Fruit fly (Drosophila melanogaster) whole organism, embryonic: Measurements from ENCODE around the gene Hr83.

Source experiments
- ATbp ChIP-seq: fragments of 200-800 bp; sonication (Bioruptor generic); optimal IDR thresholded peaks from 2 replicates; lab custom pipeline; 2017; ENCODE audit warnings: missing biosample characterization, mild to moderate bottlenecking, missing genetic modification characterization, missing genetic modification reagents
- Blimp-1 ChIP-seq: fragments of 200-800 bp; sonication (Bioruptor generic); optimal IDR thresholded peaks from 3 replicates; lab custom pipeline; 2018; ENCODE audit warnings: missing biosample characterization, missing genetic modification characterization, mild to moderate bottlenecking, moderate library complexity, missing genetic modification reagents
- CG10267 ChIP-seq: fragments of 200-800 bp; sonication (Bioruptor generic); optimal IDR thresholded peaks from 2 replicates; lab custom pipeline; 2018; ENCODE audit warnings: missing biosample characterization, mild to moderate bottlenecking, missing genetic modification characterization, moderate library complexity
- CG15011 ChIP-seq: fragments of 200-800 bp; sonication (Bioruptor generic); optimal IDR thresholded peaks from 3 replicates; lab custom pipeline; 2018; ENCODE audit warnings: missing biosample characterization, mild to moderate bottlenecking, missing genetic modification characterization
- CG17186 ChIP-seq: fragments of 200-800 bp; sonication (Bioruptor generic); optimal IDR thresholded peaks from 3 replicates; lab custom pipeline; 2017; ENCODE audit warnings: missing biosample characterization, missing genetic modification reagents, missing genetic modification characterization
- CG2199 ChIP-seq: fragments of 200-800 bp; sonication (Bioruptor generic); IDR thresholded peaks from 3 replicates; pipeline ENCODE4 v1.3.6; 2022; ENCODE audit warnings: missing biosample characterization, missing genetic modification characterization
- CG30403 ChIP-seq: fragments of 200-800 bp; sonication (Bioruptor generic); optimal IDR thresholded peaks from 3 replicates; lab custom pipeline; 2016; ENCODE audit warnings: missing biosample characterization, missing genetic modification characterization
- CG3838 ChIP-seq: fragments of 200-800 bp; sonication (Bioruptor generic); optimal IDR thresholded peaks from 3 replicates; lab custom pipeline; 2016; ENCODE audit warnings: missing biosample characterization, missing genetic modification characterization
- CG4282 ChIP-seq: fragments of 200-800 bp; sonication (Bioruptor generic); optimal IDR thresholded peaks from 2 replicates; lab custom pipeline; 2016; ENCODE audit warnings: missing biosample characterization, missing genetic modification characterization
- CG4617 ChIP-seq: fragments of 200-800 bp; sonication (Bioruptor generic); optimal IDR thresholded peaks from 3 replicates; lab custom pipeline; 2016; ENCODE audit warnings: missing biosample characterization, missing genetic modification characterization, borderline replicate concordance
- CG6175 ChIP-seq: fragments of 200-800 bp; sonication (Bioruptor generic); IDR thresholded peaks from 3 replicates; pipeline ENCODE4 v1.3.6; 2022; ENCODE audit warnings: missing biosample characterization, missing genetic modification characterization
- CG7372 ChIP-seq: fragments of 200-800 bp; sonication (Bioruptor generic); IDR thresholded peaks from 2 replicates; pipeline ENCODE4 v1.3.6; 2022; ENCODE audit warnings: missing biosample characterization, missing genetic modification characterization
- CG8290 ChIP-seq, 3 experiments: fragments of 200-800 bp; sonication (Bioruptor generic); optimal IDR thresholded peaks; 2 replicates each; lab custom pipeline; 2016 to 2019; ENCODE audit warnings: missing biosample characterization in 3 of 3, missing genetic modification characterization in 3 of 3, mild to moderate bottlenecking in 2 of 3, moderate library complexity in 1 of 3
- CG8388 ChIP-seq: fragments of 200-800 bp; sonication (Bioruptor generic); optimal IDR thresholded peaks from 2 replicates; lab custom pipeline; 2019; ENCODE audit warnings: missing biosample characterization, mild to moderate bottlenecking, missing genetic modification characterization, moderate library complexity
- CrebB ChIP-seq: fragments of 200-800 bp; sonication (Bioruptor generic); optimal IDR thresholded peaks from 3 replicates; lab custom pipeline; 2018; ENCODE audit warnings: missing biosample characterization, mild to moderate bottlenecking, missing genetic modification characterization
- D19B ChIP-seq: fragments of 200-800 bp; sonication (Bioruptor generic); optimal IDR thresholded peaks from 2 replicates; lab custom pipeline; 2017; ENCODE audit warnings: missing biosample characterization, mild to moderate bottlenecking, missing genetic modification characterization
- Dip2 ChIP-seq: fragments of 200-800 bp; sonication (Bioruptor generic); IDR thresholded peaks from 2 replicates; pipeline ENCODE4 v1.3.6; 2022; ENCODE audit warnings: missing biosample characterization, missing genetic modification characterization
- Dref ChIP-seq: fragments of 200-800 bp; sonication (Bioruptor generic); IDR thresholded peaks from 2 replicates; pipeline ENCODE4 v1.3.6; 2022; ENCODE audit warnings: missing biosample characterization, missing genetic modification characterization
- Drgx ChIP-seq: fragments of 200-800 bp; sonication (Bioruptor generic); IDR thresholded peaks from 2 replicates; pipeline ENCODE4 v1.3.6; 2022; ENCODE audit warnings: missing biosample characterization, missing genetic modification characterization
- Ets65A ChIP-seq: fragments of 200-800 bp; sonication (Bioruptor generic); peaks from one replicate; lab custom pipeline; 2016; ENCODE audit warnings: missing biosample characterization, missing genetic modification characterization
- H2.0 ChIP-seq: fragments of 200-800 bp; sonication (Bioruptor generic); IDR thresholded peaks from 2 replicates; pipeline ENCODE4 v1.3.6; 2022; ENCODE audit warnings: missing biosample characterization, missing genetic modification characterization
- HLH54F ChIP-seq: fragments of 200-800 bp; sonication (Bioruptor generic); optimal IDR thresholded peaks from 3 replicates; lab custom pipeline; 2016; ENCODE audit warnings: missing biosample characterization, missing genetic modification characterization
- Hr39 ChIP-seq: fragments of >200 bp; optimal IDR thresholded peaks from 2 replicates; lab custom pipeline; 2017
- Hr78 ChIP-seq, 2 experiments: fragments of 200-800 bp in 1 of 2; fragments of >200 bp in 1 of 2; sonication (Bioruptor generic) in 1 of 2; optimal IDR thresholded peaks; 2 replicates each; lab custom pipeline; 2017 to 2019; ENCODE audit warnings: missing biosample characterization in 2 of 2, missing genetic modification characterization in 2 of 2, mild to moderate bottlenecking in 1 of 2, moderate library complexity in 1 of 2
- Med ChIP-seq: fragments of 200-800 bp; sonication (Bioruptor generic); peaks from one replicate; lab custom pipeline; 2016; ENCODE audit warnings: missing biosample characterization, missing genetic modification characterization, mild to moderate bottlenecking, inconsistent platforms, moderate library complexity
- Taf1 ChIP-seq: fragments of 200-800 bp; sonication (Bioruptor generic); IDR thresholded peaks from 2 replicates; pipeline ENCODE4 v1.3.6; 2022; ENCODE audit warnings: missing biosample characterization, missing genetic modification characterization
- Trl ChIP-seq, 3 experiments: fragments of >200 bp in 2 of 3; fragments of 200-800 bp in 1 of 3; sonication (Bioruptor generic) in 1 of 3; optimal IDR thresholded peaks; 2 replicates in 1 of 3; 3 replicates in 2 of 3; lab custom pipeline; 2016 to 2017; ENCODE audit warnings: missing biosample characterization in 1 of 3, missing genetic modification characterization in 1 of 3
- bsh ChIP-seq, 2 experiments: fragments of 200-800 bp; sonication (Bioruptor generic); optimal IDR thresholded peaks; 2 replicates each; lab custom pipeline; 2017 to 2018; ENCODE audit warnings: mild to moderate bottlenecking in 2 of 2, missing biosample characterization in 2 of 2, missing genetic modification characterization in 2 of 2, moderate library complexity in 1 of 2
- chinmo ChIP-seq: fragments of 200-800 bp; sonication (Bioruptor generic); IDR thresholded peaks from 4 replicates; pipeline ENCODE4 v1.3.6; 2022; ENCODE audit warnings: missing biosample characterization, missing genetic modification characterization; ENCODE audit not compliant: partially characterized antibody
- ci ChIP-seq: fragments of 200-800 bp; sonication (Bioruptor generic); IDR thresholded peaks from 3 replicates; pipeline ENCODE4 v1.3.6; 2022; ENCODE audit warnings: missing biosample characterization, missing genetic modification characterization
- danr ChIP-seq: fragments of 200-800 bp; sonication (Bioruptor generic); IDR thresholded peaks from 2 replicates; pipeline ENCODE4 v1.3.6; 2022; ENCODE audit warnings: missing biosample characterization, missing genetic modification characterization
- gce ChIP-seq: fragments of 200-800 bp; sonication (Bioruptor generic); IDR thresholded peaks from 3 replicates; pipeline ENCODE4 v1.3.6; 2022; ENCODE audit warnings: missing biosample characterization, missing genetic modification characterization
- gro ChIP-seq: fragments of 200-800 bp; sonication (Bioruptor generic); optimal IDR thresholded peaks from 2 replicates; lab custom pipeline; 2016; ENCODE audit warnings: missing biosample characterization, missing genetic modification characterization
- jing ChIP-seq: fragments of 200-800 bp; sonication (Bioruptor generic); optimal IDR thresholded peaks from 2 replicates; lab custom pipeline; 2018; ENCODE audit warnings: missing biosample characterization, mild to moderate bottlenecking, missing genetic modification characterization
- kni ChIP-seq: fragments of 200-800 bp; sonication (Bioruptor generic); optimal IDR thresholded peaks from 3 replicates; lab custom pipeline; 2017; ENCODE audit warnings: mild to moderate bottlenecking, missing biosample characterization, missing genetic modification reagents, missing genetic modification characterization
- nerfin-1 ChIP-seq: fragments of 200-800 bp; sonication (Bioruptor generic); optimal IDR thresholded peaks from 3 replicates; lab custom pipeline; 2019; ENCODE audit warnings: missing biosample characterization, mild to moderate bottlenecking, missing genetic modification characterization, moderate library complexity
- oc ChIP-seq: fragments of 200-800 bp; sonication (Bioruptor generic); optimal IDR thresholded peaks from 2 replicates; lab custom pipeline; 2018; ENCODE audit warnings: missing biosample characterization, mild to moderate bottlenecking, missing genetic modification characterization, moderate library complexity
- otp ChIP-seq: fragments of 200-800 bp; sonication (Bioruptor generic); IDR thresholded peaks from 3 replicates; pipeline ENCODE4, ENCODE4 v1.3.6; 2022; ENCODE audit warnings: missing biosample characterization, missing genetic modification characterization
- pita ChIP-seq: fragments of 200-800 bp; sonication (Bioruptor generic); optimal IDR thresholded peaks from 2 replicates; lab custom pipeline; 2017; ENCODE audit warnings: missing biosample characterization, mild to moderate bottlenecking, missing genetic modification characterization
- sens ChIP-seq: fragments of 200-800 bp; sonication (Bioruptor generic); peaks from one replicate; lab custom pipeline; 2016; ENCODE audit warnings: missing biosample characterization, missing genetic modification characterization
- sqz ChIP-seq: fragments of 200-800 bp; sonication (Bioruptor generic); optimal IDR thresholded peaks from 3 replicates; lab custom pipeline; 2018; ENCODE audit warnings: missing biosample characterization, mild to moderate bottlenecking, missing genetic modification characterization
- ssp ChIP-seq: fragments of 200-800 bp; sonication (Bioruptor generic); IDR thresholded peaks from 2 replicates; pipeline ENCODE4 v1.3.6; 2022; ENCODE audit warnings: missing biosample characterization, missing genetic modification characterization
- tll ChIP-seq, 2 experiments: fragments of 200-800 bp in 1 of 2; fragments of >200 bp in 1 of 2; sonication (Bioruptor generic) in 1 of 2; optimal IDR thresholded peaks; 2 replicates each; lab custom pipeline; 2017 to 2019; ENCODE audit warnings: missing biosample characterization in 2 of 2, missing genetic modification characterization in 2 of 2, mild to moderate bottlenecking in 1 of 2, moderate library complexity in 1 of 2
- vvl ChIP-seq: fragments of 200-800 bp; sonication (Bioruptor generic); IDR thresholded peaks from 2 replicates; pipeline ENCODE4 v1.3.6; 2022; ENCODE audit warnings: missing biosample characterization, missing genetic modification characterization
- zfh1 ChIP-seq: fragments of 200-800 bp; sonication (Bioruptor generic); IDR thresholded peaks from 3 replicates; pipeline ENCODE4 v1.3.6; 2022; ENCODE audit warnings: missing biosample characterization, missing genetic modification characterization

Hr83 gene

DNA sequence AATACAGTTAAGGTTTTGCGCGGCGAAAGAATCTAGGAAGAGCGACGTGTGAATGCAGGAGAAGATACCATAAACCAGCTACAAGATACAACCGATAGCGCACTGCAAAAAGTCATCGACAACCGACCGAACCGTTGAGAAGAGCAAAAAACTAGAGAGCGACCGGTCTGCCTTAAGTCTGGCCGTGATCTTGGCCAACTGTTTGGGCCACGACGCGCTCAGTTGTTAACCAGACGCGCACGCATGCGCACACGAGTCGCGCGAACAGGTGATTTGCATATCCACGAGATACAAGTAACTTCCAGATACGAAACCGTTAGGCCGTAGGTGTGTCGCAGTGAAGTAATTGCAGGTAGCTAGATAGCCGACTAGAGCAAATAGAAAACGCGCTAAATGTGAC, 34.0 kb upstream of the Hr83 start (continued):
- no peak for TF ChIP-seq CG30403 (GFP tag; lab: Kevin White, UChicago)
- TF ChIP-seq nerfin-1: no peak
- no peak for TF ChIP-seq ATbp (GFP tag; lab: Kevin White, UChicago)
- peak; percentile 98 for TF ChIP-seq Hr39
- TF ChIP-seq HLH54F (GFP tag; lab: Kevin White, UChicago): no peak
- TF ChIP-seq gro: no peak
- TF ChIP-seq vvl (GFP tag; lab: Robert Waterston, UW): peak; percentile 68
- 0 out of 4 replicates have a peak, but pooled peaks have one; percentile 28 for TF ChIP-seq chinmo
- TF ChIP-seq CrebB (tag; lab: Kevin White, UChicago): no peak
- TF ChIP-seq jing (GFP tag; lab: Kevin White, UChicago): no peak
- TF ChIP-seq CG4282 (GFP tag; lab: Kevin White, UChicago): no peak
- TF ChIP-seq Trl (optimal IDR thresholded peaks at IDR 0.05; lab: Kevin White, UChicago): peak; percentile 13 to 14
- no peak for TF ChIP-seq Trl (GFP tag; optimal IDR thresholded peaks at IDR 0.05; lab: Kevin White, UChicago)
- no peak for TF ChIP-seq danr
- TF ChIP-seq pita (GFP tag; lab: Kevin White, UChicago): no peak
- peak; percentile 52; the same call in 2 of the 3 replicates for TF ChIP-seq ci (GFP tag; lab: Robert Waterston, UW)
- no peak for TF ChIP-seq Drgx (GFP tag; lab: Robert Waterston, UW)
- peak in 1 of 2 experiments; percentile 22 for TF ChIP-seq tll (GFP tag; optimal IDR thresholded peaks at IDR 0.05; lab: Kevin White, UChicago)
- no peak for TF ChIP-seq Taf1 (GFP tag; lab: Robert Waterston, UW)
- TF ChIP-seq CG17186 (GFP tag; lab: Kevin White, UChicago): no peak
- TF ChIP-seq H2.0 (GFP tag; lab: Robert Waterston, UW): no peak
- TF ChIP-seq otp (GFP tag; lab: Robert Waterston, UW): no peak
- no peak for TF ChIP-seq CG10267
- TF ChIP-seq CG8388 (GFP tag; lab: Kevin White, UChicago): no peak
- TF ChIP-seq Dref (GFP tag; lab: Robert Waterston, UW): 0 out of 2 replicates have a peak, but pooled peaks have one; percentile 24
- no peak for TF ChIP-seq CG4617 (GFP tag; lab: Kevin White, UChicago)
- no peak for TF ChIP-seq Dip2
- TF ChIP-seq D19B: no peak

- peak; percentile 71 for TF ChIP-seq kni (GFP tag; lab: Kevin White, UChicago)
- TF ChIP-seq Med (GFP tag; lab: Kevin White, UChicago): peak; percentile 48
- TF ChIP-seq vvl (GFP tag; lab: Robert Waterston, UW): 0 out of 2 replicates have a peak, but pooled peaks have one; percentile 13
- peak; percentile 69 for TF ChIP-seq Blimp-1 (GFP tag; lab: Kevin White, UChicago)
- peak in 1 of 2 experiments; percentile 38 for TF ChIP-seq Hr78 (GFP tag; optimal IDR thresholded peaks at IDR 0.05; lab: Kevin White, UChicago)
- no peak for TF ChIP-seq CG3838 (GFP tag; lab: Kevin White, UChicago)
- TF ChIP-seq, all 482 proteins: peak for 5
These were observed 19.2 kb upstream of the Hr83 start, which contains the start of gene Osi18 for dm6 chr3R:6329774-6330298. Gene Osi18, plus strand, starts transcription at chr3R:6330248.

dm6 chr3R:6334906-6335433, 14.1 kb upstream of the Hr83 start, which contains the start of gene Osi19:
Gene Osi19, plus strand, starts transcription at chr3R:6335362.
- TF ChIP-seq gce (GFP tag; lab: Robert Waterston, UW): 0 out of 3 replicates have a peak, but pooled peaks have one; percentile 5
- no peak for TF ChIP-seq CG6175 (GFP tag; lab: Robert Waterston, UW)
- no peak for TF ChIP-seq ssp (GFP tag; lab: Robert Waterston, UW)
- TF ChIP-seq bsh (GFP tag; optimal IDR thresholded peaks at IDR 0.05; lab: Kevin White, UChicago): no peak
- TF ChIP-seq sqz (GFP tag; lab: Kevin White, UChicago): peak; percentile 18
- peak; percentile 86 for TF ChIP-seq sens (GFP tag; lab: Kevin White, UChicago)
- TF ChIP-seq CG2199 (GFP tag; lab: Robert Waterston, UW): 0 out of 3 replicates have a peak, but pooled peaks have one; percentile 15
- TF ChIP-seq CG15011: no peak
- TF ChIP-seq chinmo: 0 out of 4 replicates have a peak, but pooled peaks have one; percentile 14
- TF ChIP-seq vvl (GFP tag; lab: Robert Waterston, UW): 0 out of 2 replicates have a peak, but pooled peaks have one; percentile 20
- peak; percentile 42 for TF ChIP-seq Med (GFP tag; lab: Kevin White, UChicago)
- peak; percentile 32 for TF ChIP-seq oc (tag; lab: Kevin White, UChicago)
- peak; percentile 61 for TF ChIP-seq CG7372 (GFP tag; lab: Robert Waterston, UW)
- TF ChIP-seq ATbp (GFP tag; lab: Kevin White, UChicago): no peak
- peak; percentile 65 for TF ChIP-seq Ets65A
- TF ChIP-seq CG8290 (GFP tag; optimal IDR thresholded peaks at IDR 0.05; lab: Kevin White, UChicago): no peak
- no peak for TF ChIP-seq CG8290 (tag; optimal IDR thresholded peaks at IDR 0.05; lab: Kevin White, UChicago)
- TF ChIP-seq zfh1 (GFP tag; lab: Robert Waterston, UW): 0 out of 3 replicates have a peak, but pooled peaks have one; percentile 39
